Worm (Caenorhabditis elegans) whole organism, L4 larva: Measurements from ENCODE around the gene Y45G5AM.4.

Source experiments
- F26F4.8 ChIP-seq: fragments of 200-800 bp; sonication (Bioruptor generic); conservative IDR thresholded peaks from 2 replicates; pipeline ENCODE4 v1.3.6; 2022; ENCODE audit warnings: missing genetic modification characterization, missing compliant biosample characterization
- F44E2.7 ChIP-seq: fragments of 200-800 bp; sonication (Bioruptor generic); IDR thresholded peaks from 2 replicates; pipeline ENCODE4 v2.1.2; 2022; ENCODE audit warnings: missing genetic modification characterization, missing compliant biosample characterization
- T26A8.4 ChIP-seq: fragments of 200-800 bp; sonication (Bioruptor generic); IDR thresholded peaks from 2 replicates; pipeline ENCODE4 v1.3.6; 2022; ENCODE audit warnings: missing genetic modification characterization, missing compliant biosample characterization
- Y48G9A.11 ChIP-seq: fragments of 200-800 bp; sonication (Bioruptor generic); IDR thresholded peaks from 2 replicates; pipeline ENCODE4 v1.3.6; 2022; ENCODE audit warnings: missing genetic modification reagents, missing genetic modification characterization, missing compliant biosample characterization
- ama-1 ChIP-seq: fragments of 150-350 bp; optimal IDR thresholded peaks from 2 replicates; lab custom pipeline; 2014; ENCODE audit warnings: inconsistent platforms, mixed read lengths
- arid-1 ChIP-seq: fragments of 200-800 bp; sonication (Bioruptor generic); conservative IDR thresholded peaks from 2 replicates; pipeline ENCODE4 v1.3.6; 2022; ENCODE audit warnings: missing genetic modification reagents, missing genetic modification characterization, missing compliant biosample characterization
- ceh-20 ChIP-seq: fragments of 200-800 bp; sonication (Bioruptor generic); IDR thresholded peaks from 2 replicates; pipeline ENCODE4 v1.3.6; 2022; ENCODE audit warnings: missing genetic modification reagents, missing genetic modification characterization, missing compliant biosample characterization
- ceh-82 ChIP-seq: sonication (generic microtip); optimal IDR thresholded peaks from 2 replicates; lab custom pipeline; 2017; ENCODE audit warnings: missing biosample characterization, missing genetic modification characterization
- ces-1 ChIP-seq: fragments of 150-350 bp; sonication (generic microtip); optimal IDR thresholded peaks from 4 replicates; lab custom pipeline; 2014; ENCODE audit warnings: missing biosample characterization, missing genetic modification reagents, missing genetic modification characterization
- daf-19 ChIP-seq: fragments of 200-800 bp; sonication (Bioruptor generic); conservative IDR thresholded peaks from 2 replicates; pipeline ENCODE4 v1.3.6; 2022; ENCODE audit warnings: missing genetic modification characterization, missing compliant biosample characterization
- dmd-6 ChIP-seq: fragments of 200-800 bp; sonication (Bioruptor generic); IDR thresholded peaks from 2 replicates; pipeline ENCODE4 v1.3.6; 2022; ENCODE audit warnings: missing genetic modification reagents, missing genetic modification characterization, missing compliant biosample characterization
- dve-1 ChIP-seq: sonication (generic microtip); optimal IDR thresholded peaks from 2 replicates; lab custom pipeline; 2017; ENCODE audit warnings: antibody characterized with exemption, mild to moderate bottlenecking, missing genetic modification characterization, missing compliant biosample characterization; ENCODE audit not compliant: insufficient read depth
- egl-27 ChIP-seq: sonication (generic microtip); optimal IDR thresholded peaks from 3 replicates; lab custom pipeline; 2017; ENCODE audit warnings: missing biosample characterization, missing genetic modification reagents, missing genetic modification characterization
- fos-1 ChIP-seq: fragments of 150-350 bp; optimal IDR thresholded peaks from 2 replicates; lab custom pipeline; 2014; ENCODE audit warnings: missing biosample characterization, missing genetic modification characterization
- gei-8 ChIP-seq: fragments of 200-800 bp; sonication (Bioruptor generic); optimal IDR thresholded peaks from 2 replicates; lab custom pipeline; 2018; ENCODE audit warnings: mild to moderate bottlenecking, missing genetic modification characterization, missing compliant biosample characterization
- hmg-1.1 ChIP-seq: fragments of 200-800 bp; sonication (Bioruptor generic); IDR thresholded peaks from 2 replicates; pipeline ENCODE4 v1.3.6; 2022; ENCODE audit warnings: missing genetic modification reagents, missing genetic modification characterization, missing compliant biosample characterization
- lim-7 ChIP-seq: fragments of 200-800 bp; sonication (Bioruptor generic); IDR thresholded peaks from 2 replicates; pipeline ENCODE4 v1.3.6; 2022; ENCODE audit warnings: missing genetic modification characterization, missing compliant biosample characterization
- lin-15B ChIP-seq: fragments of 150-350 bp; sonication (generic microtip); optimal IDR thresholded peaks from 3 replicates; lab custom pipeline; 2014; ENCODE audit warnings: missing biosample characterization, missing genetic modification characterization
- lin-29 ChIP-seq: fragments of 200-800 bp; sonication (Bioruptor generic); IDR thresholded peaks from 2 replicates; pipeline ENCODE4 v1.3.6; 2022; ENCODE audit warnings: missing genetic modification reagents, missing genetic modification characterization, missing compliant biosample characterization
- lir-3 ChIP-seq: sonication (generic microtip); optimal IDR thresholded peaks from 2 replicates; lab custom pipeline; 2016; ENCODE audit warnings: mild to moderate bottlenecking, missing genetic modification characterization, missing compliant biosample characterization
- lsy-2 ChIP-seq, 2 experiments: fragments of 150-350 bp in 1 of 2; sonication (generic microtip) in 1 of 2; optimal IDR thresholded peaks; 2 replicates each; lab custom pipeline; 2014 to 2017; ENCODE audit warnings: missing biosample characterization in 2 of 2, missing genetic modification characterization in 2 of 2
- madf-9 ChIP-seq: fragments of 200-800 bp; sonication (Bioruptor generic); conservative IDR thresholded peaks from 2 replicates; pipeline ENCODE4 v1.3.6; 2022; ENCODE audit warnings: missing genetic modification reagents, missing genetic modification characterization, missing compliant biosample characterization
- mdl-1 ChIP-seq, 2 experiments: fragments of 150-350 bp in 1 of 2; sonication (generic microtip) in 1 of 2; optimal IDR thresholded peaks; 2 replicates each; lab custom pipeline; 2014 to 2017; ENCODE audit warnings: missing biosample characterization in 2 of 2, missing genetic modification characterization in 2 of 2
- mdt-29 ChIP-seq: fragments of 200-800 bp; sonication (Bioruptor generic); IDR thresholded peaks from 2 replicates; pipeline ENCODE4 v1.3.6; 2022; ENCODE audit warnings: missing genetic modification reagents, missing genetic modification characterization, missing compliant biosample characterization
- mep-1 ChIP-seq: fragments of 150-350 bp; sonication (generic microtip); optimal IDR thresholded peaks from 3 replicates; lab custom pipeline; 2014; ENCODE audit warnings: missing biosample characterization, missing genetic modification characterization
- mes-2 ChIP-seq: sonication (generic microtip); optimal IDR thresholded peaks from 2 replicates; lab custom pipeline; 2016; ENCODE audit warnings: missing genotype, mild to moderate bottlenecking, missing genetic modification characterization, missing compliant biosample characterization; ENCODE audit not compliant: poor library complexity, severe bottlenecking
- mxl-3 ChIP-seq: fragments of 200-800 bp; sonication (Bioruptor generic); optimal IDR thresholded peaks from 2 replicates; lab custom pipeline; 2018; ENCODE audit warnings: mild to moderate bottlenecking, missing genetic modification characterization, missing compliant biosample characterization
- nhr-10 ChIP-seq: fragments of 150-350 bp; optimal IDR thresholded peaks from 2 replicates; lab custom pipeline; 2014; ENCODE audit warnings: missing biosample characterization, missing genetic modification characterization
- nhr-102 ChIP-seq: sonication (generic microtip); optimal IDR thresholded peaks from 2 replicates; lab custom pipeline; 2016; ENCODE audit warnings: mild to moderate bottlenecking, missing genetic modification characterization, moderate library complexity, missing compliant biosample characterization
- nhr-111 ChIP-seq: fragments of 200-800 bp; sonication (Bioruptor generic); optimal IDR thresholded peaks from 2 replicates; lab custom pipeline; 2018; ENCODE audit warnings: mild to moderate bottlenecking, missing genetic modification characterization, missing compliant biosample characterization
- nhr-237 ChIP-seq: sonication (generic microtip); optimal IDR thresholded peaks from 2 replicates; lab custom pipeline; 2017; ENCODE audit warnings: missing biosample characterization, missing genetic modification characterization
- nhr-25 ChIP-seq: sonication (generic microtip); optimal IDR thresholded peaks from 2 replicates; lab custom pipeline; 2017; ENCODE audit warnings: missing genetic modification characterization, mild to moderate bottlenecking, missing compliant biosample characterization, antibody characterized with exemption, moderate library complexity, borderline replicate concordance; ENCODE audit not compliant: insufficient read depth
- nhr-28 ChIP-seq: fragments of 150-350 bp; optimal IDR thresholded peaks from 2 replicates; lab custom pipeline; 2014; ENCODE audit warnings: missing biosample characterization, missing genetic modification characterization
- nhr-41 ChIP-seq: fragments of 200-800 bp; sonication (Bioruptor generic); IDR thresholded peaks from 2 replicates; pipeline ENCODE4 v1.3.6; 2022; ENCODE audit warnings: missing genetic modification reagents, missing genetic modification characterization, missing compliant biosample characterization
- nhr-48 ChIP-seq: sonication (generic microtip); optimal IDR thresholded peaks from 2 replicates; lab custom pipeline; 2016; ENCODE audit warnings: mild to moderate bottlenecking, missing genetic modification characterization, missing compliant biosample characterization
- nhr-6 ChIP-seq: fragments of 150-350 bp; optimal IDR thresholded peaks from 2 replicates; lab custom pipeline; 2014; ENCODE audit warnings: missing biosample characterization, missing genetic modification characterization
- nhr-76 ChIP-seq: fragments of 150-350 bp; optimal IDR thresholded peaks from 2 replicates; lab custom pipeline; 2014; ENCODE audit warnings: missing biosample characterization, missing genetic modification characterization
- pha-4 ChIP-seq, 2 experiments: fragments of 150-350 bp in 1 of 2; fragments of 200-800 bp in 1 of 2; sonication (Bioruptor generic) in 1 of 2; IDR thresholded peaks in 1 of 2; optimal IDR thresholded peaks in 1 of 2; 2 replicates each; pipeline versions ENCODE4 v1.3.6 to Lab custom; 2014 to 2022; ENCODE audit warnings: missing genetic modification characterization in 2 of 2, missing genetic modification reagents in 2 of 2, missing biosample characterization in 1 of 2, missing compliant biosample characterization in 1 of 2
- php-3 ChIP-seq: fragments of 200-800 bp; sonication (Bioruptor generic); IDR thresholded peaks from 2 replicates; pipeline ENCODE4 v1.3.6; 2022; ENCODE audit warnings: missing genetic modification reagents, missing genetic modification characterization, missing compliant biosample characterization
- set-16 ChIP-seq: fragments of 200-800 bp; sonication (Bioruptor generic); IDR thresholded peaks from 2 replicates; pipeline ENCODE4 v1.3.6; 2022; ENCODE audit warnings: missing genetic modification reagents, missing genetic modification characterization, missing compliant biosample characterization
- snpc-1.2 ChIP-seq: fragments of 200-800 bp; sonication (Bioruptor generic); IDR thresholded peaks from 2 replicates; pipeline ENCODE4 v1.3.6; 2022; ENCODE audit warnings: missing genetic modification reagents, missing genetic modification characterization, missing compliant biosample characterization
- unc-39 ChIP-seq: sonication (generic microtip); optimal IDR thresholded peaks from 2 replicates; lab custom pipeline; 2017; ENCODE audit warnings: missing biosample characterization, missing genetic modification characterization
- unc-62 ChIP-seq, 3 experiments: fragments of 150-350 bp in 1 of 3; sonication (generic microtip); optimal IDR thresholded peaks in 2 of 3; peaks in 1 of 3; 1 replicate in 1 of 3; 2 replicates in 2 of 3; lab custom pipeline; 2014 to 2017; ENCODE audit warnings: missing biosample characterization in 3 of 3, missing genetic modification characterization in 3 of 3, missing genetic modification reagents in 3 of 3, missing genotype in 1 of 3
- zag-1 ChIP-seq: fragments of 150-350 bp; optimal IDR thresholded peaks from 2 replicates; lab custom pipeline; 2014; ENCODE audit warnings: missing biosample characterization, missing genetic modification characterization
- zfp-3 ChIP-seq: fragments of 200-800 bp; sonication (Bioruptor generic); conservative IDR thresholded peaks from 2 replicates; pipeline ENCODE4 v1.3.6; 2022; ENCODE audit warnings: missing genetic modification reagents, missing genetic modification characterization, missing compliant biosample characterization
- zip-2 ChIP-seq: fragments of 150-350 bp; optimal IDR thresholded peaks from 2 replicates; lab custom pipeline; 2014; ENCODE audit warnings: missing biosample characterization, missing genetic modification characterization
- ztf-11 ChIP-seq: fragments of 150-350 bp; optimal IDR thresholded peaks from 2 replicates; lab custom pipeline; 2014; ENCODE audit warnings: missing biosample characterization, missing genetic modification characterization

Y45G5AM.4 gene

DNA sequence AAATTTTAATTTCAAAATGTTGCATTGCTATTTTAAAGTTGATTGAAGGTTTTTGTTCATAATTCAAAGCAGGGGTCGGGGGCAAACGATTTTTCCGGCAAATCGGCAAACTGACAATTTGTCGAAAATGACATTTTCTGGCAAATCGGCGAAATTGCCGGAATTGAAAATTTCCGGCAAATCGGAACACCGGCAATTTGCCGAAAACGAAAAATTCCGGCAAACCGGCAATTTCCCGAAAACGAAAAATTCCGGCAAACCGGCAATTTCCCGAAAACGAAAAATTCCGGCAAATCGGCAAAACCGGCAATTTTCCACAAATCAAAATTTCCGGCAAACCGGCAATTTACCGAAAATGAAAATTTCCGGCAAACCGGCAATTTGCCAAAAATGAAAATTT is 27.2 kb downstream of the Y45G5AM.4 start (continued):
- peak; percentile 31; the same call in 1 of the 2 replicates for TF ChIP-seq hmg-1.1 (GFP tag; lab: Robert Waterston, UW)
- no peak for TF ChIP-seq pha-4 (GFP tag; IDR thresholded peaks at IDR 0.05; lab: Robert Waterston, UW)
- TF ChIP-seq pha-4 (tag; optimal IDR thresholded peaks at IDR 0.05; lab: Kevin White, UChicago) = no peak
- no peak for TF ChIP-seq lin-15B (tag; lab: Kevin White, UChicago)
- TF ChIP-seq fos-1 (tag; lab: Kevin White, UChicago) = no peak
- TF ChIP-seq lin-29 (GFP tag; lab: Robert Waterston, UW) = peak; percentile 46; the same call in 1 of the 2 replicates
- TF ChIP-seq madf-9 = no peak
- no peak for TF ChIP-seq lim-7 (GFP tag; lab: Robert Waterston, UW)
- TF ChIP-seq dmd-6 (GFP tag; lab: Robert Waterston, UW) = peak; percentile 45
- no peak for TF ChIP-seq lir-3 (tag; lab: Kevin White, UChicago)
- TF ChIP-seq F26F4.8 (GFP tag; lab: Robert Waterston, UW) = no peak

DNA sequence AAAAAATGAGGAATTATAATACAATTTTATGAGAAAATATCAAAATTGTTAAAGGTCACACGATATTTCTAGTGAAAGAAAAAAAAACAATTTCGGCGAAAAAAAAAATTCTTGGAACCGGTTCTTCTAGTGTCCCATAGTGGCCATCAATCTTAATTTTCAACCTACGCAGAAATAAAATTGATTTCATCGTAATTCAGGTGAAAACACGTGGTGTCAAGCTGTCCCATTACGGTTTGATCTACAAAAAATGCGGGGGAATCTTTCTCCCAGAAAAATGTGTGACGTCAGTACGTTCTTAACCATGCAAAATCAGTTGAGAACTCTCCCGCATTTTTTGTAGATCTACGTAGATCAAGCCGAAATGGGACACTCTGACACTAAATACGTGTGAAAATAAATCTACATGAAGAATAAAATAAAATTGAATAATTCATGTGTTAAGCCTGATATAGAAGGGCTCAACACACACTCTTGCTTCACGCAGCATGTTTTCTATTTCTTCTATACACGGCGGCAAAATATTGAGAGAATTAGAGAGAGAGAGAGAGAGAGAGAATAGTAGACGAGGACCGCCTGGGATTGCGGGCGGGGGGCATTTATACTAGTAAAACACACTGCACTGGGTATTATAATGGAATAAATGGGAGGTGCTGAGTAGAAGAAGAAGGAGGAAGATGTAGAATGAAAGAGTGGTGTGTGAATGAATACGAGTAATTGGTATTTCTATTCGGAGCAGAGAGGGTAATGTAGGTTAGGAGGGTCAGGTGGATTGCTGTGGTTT is 29.9 kb downstream of the Y45G5AM.4 start:
- TF ChIP-seq nhr-28 (tag; lab: Kevin White, UChicago) = peak; percentile 3
- TF ChIP-seq nhr-10 (tag; lab: Kevin White, UChicago) = no peak
- TF ChIP-seq nhr-102 (tag; lab: Kevin White, UChicago) = no peak
- no peak for TF ChIP-seq nhr-25 (tag; lab: Kevin White, UChicago)
- TF ChIP-seq Y48G9A.11 (GFP tag; lab: Robert Waterston, UW) = no peak
- no peak for TF ChIP-seq gei-8 (GFP tag; lab: Kevin White, UChicago)
- TF ChIP-seq nhr-237 (tag; lab: Kevin White, UChicago) = no peak
- TF ChIP-seq hmg-1.1 (GFP tag; lab: Robert Waterston, UW) = no peak
- no peak for TF ChIP-seq madf-9
- TF ChIP-seq unc-39 (tag; lab: Kevin White, UChicago) = no peak
- no peak for TF ChIP-seq arid-1
- no peak for TF ChIP-seq snpc-1.2 (GFP tag; lab: Robert Waterston, UW)
- TF ChIP-seq egl-27 (tag; lab: Kevin White, UChicago) = no peak
- peak; percentile 16 for TF ChIP-seq mes-2
- TF ChIP-seq ceh-82 (tag; lab: Kevin White, UChicago) = no peak
- TF ChIP-seq mdt-29 (GFP tag; lab: Robert Waterston, UW) = no peak
- TF ChIP-seq zag-1 (tag; lab: Kevin White, UChicago) = no peak
- no peak for TF ChIP-seq lin-29 (GFP tag; lab: Robert Waterston, UW)
- TF ChIP-seq nhr-48 (tag; lab: Kevin White, UChicago) = no peak
- no peak for TF ChIP-seq ztf-11 (tag; lab: Kevin White, UChicago)
- peak; percentile 8 for TF ChIP-seq mxl-3 (GFP tag; lab: Kevin White, UChicago)
- TF ChIP-seq dve-1 (tag; lab: Kevin White, UChicago) = no peak
- no peak for TF ChIP-seq ama-1
- no peak for TF ChIP-seq lsy-2 (tag; optimal IDR thresholded peaks at IDR 0.05; lab: Kevin White, UChicago)
- TF ChIP-seq F44E2.7 (GFP tag; lab: Robert Waterston, UW) = no peak
- no peak for TF ChIP-seq nhr-111 (GFP tag; lab: Kevin White, UChicago)
- no peak for TF ChIP-seq set-16
- peak; percentile 43; the same call in 1 of the 2 replicates for TF ChIP-seq ceh-20 (GFP tag; lab: Robert Waterston, UW)
- no peak for TF ChIP-seq mdl-1 (tag; optimal IDR thresholded peaks at IDR 0.05; lab: Kevin White, UChicago)
- TF ChIP-seq php-3 (GFP tag; lab: Robert Waterston, UW) = no peak
- TF ChIP-seq nhr-76 (tag; lab: Kevin White, UChicago) = no peak
- TF ChIP-seq daf-19 (GFP tag; lab: Robert Waterston, UW) = no peak
- no peak for TF ChIP-seq nhr-41 (GFP tag; lab: Robert Waterston, UW)
- no peak for TF ChIP-seq zip-2
- no peak for TF ChIP-seq mep-1 (tag; lab: Kevin White, UChicago)
- no peak for TF ChIP-seq nhr-6 (tag; lab: Kevin White, UChicago)
- no peak for TF ChIP-seq ces-1 (GFP tag; lab: Kevin White, UChicago)
- TF ChIP-seq zfp-3 (GFP tag; lab: Robert Waterston, UW) = no peak
- no peak for TF ChIP-seq T26A8.4
- TF ChIP-seq unc-62 (GFP tag; optimal IDR thresholded peaks at IDR 0.05 in 1 of 2; lab: Kevin White, UChicago) = no peak
- TF ChIP-seq unc-62 (tag; optimal IDR thresholded peaks at IDR 0.05; lab: Kevin White, UChicago) = no peak
